Worm (Caenorhabditis elegans): ENCODE results near the gene Y25C1A.13.

ce11 chrII:3064631-3065030 lies 46.4 kb downstream of the Y25C1A.13 start:
- TF ChIP-seq hrde-1 (tag; optimal IDR thresholded peaks at IDR 0.05; ENCODE audit: borderline replicate concordance) (no peak), ccch-3 (GFP tag; optimal IDR thresholded peaks at IDR 0.05) (no peak), zfh-2 (GFP tag; conservative IDR thresholded peaks at IDR 0.05) (no peak)

Data from whole organism, young adult.